Fruit fly (Drosophila melanogaster): ENCODE measurements around the gene CCT6.
A peak's percentile ranks its signal among the peaks of the same experiment; 100 is the strongest.

Gene CCT6

DNA sequence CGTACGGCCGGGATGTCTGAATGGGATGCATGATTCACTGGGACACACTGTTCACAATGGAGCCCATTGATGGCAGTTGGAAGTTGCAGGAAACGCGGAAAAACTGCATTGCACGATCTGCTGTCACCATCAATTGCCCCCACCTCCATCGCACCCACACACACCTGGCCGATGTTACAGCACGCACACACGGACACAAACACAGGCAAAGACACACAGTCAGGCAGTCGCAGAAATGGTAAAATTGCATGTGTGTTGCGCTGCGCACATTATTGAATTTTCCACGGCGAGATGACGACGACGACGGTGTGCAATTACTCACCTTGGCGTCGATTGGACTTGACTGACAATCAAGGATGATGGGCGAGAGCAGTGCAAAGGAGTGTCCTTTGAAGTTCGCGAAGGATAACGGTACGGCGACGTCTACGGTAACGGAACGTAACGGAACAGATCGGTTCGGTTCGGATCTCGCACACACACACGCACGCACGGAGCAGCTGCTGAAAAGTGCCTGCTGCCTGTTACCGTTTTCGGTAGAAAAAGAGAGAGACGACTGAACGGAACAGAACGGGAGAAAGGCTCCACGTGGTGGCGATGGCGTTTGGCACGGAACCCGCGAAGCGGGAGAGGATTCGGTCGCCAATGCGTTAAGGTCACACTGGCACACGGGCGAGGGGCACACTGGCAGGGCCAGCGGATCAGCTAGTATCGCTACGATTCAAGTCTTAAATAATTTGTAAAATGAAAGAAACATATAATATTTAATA is 36.3 kb upstream of the CCT6 start, which contains the start of the genes CG9281 and CG15601 (continued):
- no peak for TF ChIP-seq CG11504 (tag; optimal IDR thresholded peaks at IDR 0.05)
- TF ChIP-seq dati (GFP tag; IDR thresholded peaks at IDR 0.05), result no peak
- TF ChIP-seq CG3407 (GFP tag; optimal IDR thresholded peaks at IDR 0.05), result no peak
- no peak for TF ChIP-seq Drgx (GFP tag; IDR thresholded peaks at IDR 0.05)
- no peak for TF ChIP-seq PHDP (tag; optimal IDR thresholded peaks at IDR 0.05)
- TF ChIP-seq stwl (tag; optimal IDR thresholded peaks at IDR 0.05), result no peak
- TF ChIP-seq ash1 (GFP tag; optimal IDR thresholded peaks at IDR 0.05), result no peak
- no peak for TF ChIP-seq fd102C (GFP tag; optimal IDR thresholded peaks at IDR 0.05)
- no peak for TF ChIP-seq CG31365 (tag; optimal IDR thresholded peaks at IDR 0.05)
- no peak for TF ChIP-seq exex (tag; optimal IDR thresholded peaks at IDR 0.05)
- no peak for TF ChIP-seq GATAe (GFP tag; conservative IDR thresholded peaks at IDR 0.05)
- TF ChIP-seq Jarid2 (GFP tag; optimal IDR thresholded peaks at IDR 0.05), result no peak
- no peak for TF ChIP-seq Ssrp (tag; optimal IDR thresholded peaks at IDR 0.05)
- TF ChIP-seq CG7786 (GFP tag; optimal IDR thresholded peaks at IDR 0.05), result no peak
- TF ChIP-seq Bteb2 (GFP tag; optimal IDR thresholded peaks at IDR 0.05), result no peak
- TF ChIP-seq Antp (GFP tag; optimal IDR thresholded peaks at IDR 0.05), result no peak
- TF ChIP-seq CG30020 (tag; optimal IDR thresholded peaks at IDR 0.05), result peak; percentile 38
- no peak for TF ChIP-seq CG8944 (GFP tag; optimal IDR thresholded peaks at IDR 0.05)
- TF ChIP-seq CrebB (tag; optimal IDR thresholded peaks at IDR 0.05), result no peak
- TF ChIP-seq ERR (GFP tag; optimal IDR thresholded peaks at IDR 0.05), result no peak
- 0 out of 2 replicates have a peak, but pooled peaks have one; percentile 7 for TF ChIP-seq seq (GFP tag; IDR thresholded peaks at IDR 0.05)
- peak; percentile 88 for TF ChIP-seq CG9797 (GFP tag; optimal IDR thresholded peaks at IDR 0.05)
- TF ChIP-seq CG18476 (GFP tag; optimal IDR thresholded peaks at IDR 0.05), result no peak
- no peak for TF ChIP-seq kay (GFP tag; optimal IDR thresholded peaks at IDR 0.05)
- TF ChIP-seq trh (GFP tag; optimal IDR thresholded peaks at IDR 0.05), result no peak
- no peak for TF ChIP-seq CG14965 (GFP tag; optimal IDR thresholded peaks at IDR 0.05; ENCODE audit: borderline replicate concordance)
- no peak for TF ChIP-seq aop (GFP tag; IDR thresholded peaks at IDR 0.05)
- no peak for TF ChIP-seq crc (GFP tag; optimal IDR thresholded peaks at IDR 0.05)
- no peak for TF ChIP-seq jumu (GFP tag; optimal IDR thresholded peaks at IDR 0.05)
- TF ChIP-seq Sox100B (GFP tag; optimal IDR thresholded peaks at IDR 0.05), result no peak
- no peak for TF ChIP-seq CG4282 (GFP tag; optimal IDR thresholded peaks at IDR 0.05)
- TF ChIP-seq CG9437 (GFP tag; optimal IDR thresholded peaks at IDR 0.05), result peak; percentile 66
- no peak for TF ChIP-seq Dek (tag; optimal IDR thresholded peaks at IDR 0.05)
- TF ChIP-seq prd (optimal IDR thresholded peaks at IDR 0.05), result no peak
- TF ChIP-seq prd (GFP tag; IDR thresholded peaks at IDR 0.05), result no peak
- no peak for TF ChIP-seq h (optimal IDR thresholded peaks at IDR 0.05)
- no peak for TF ChIP-seq tin (GFP tag; optimal IDR thresholded peaks at IDR 0.05)
- TF ChIP-seq insv (GFP tag; optimal IDR thresholded peaks at IDR 0.05), result peak in 1 of 2 experiments; percentile 33
- TF ChIP-seq psq (GFP tag; optimal IDR thresholded peaks at IDR 0.05), result no peak
- no peak for TF ChIP-seq phol (tag; optimal IDR thresholded peaks at IDR 0.05)
- TF ChIP-seq tup (GFP tag; optimal IDR thresholded peaks at IDR 0.05), result no peak
- TF ChIP-seq CG12219 (GFP tag; optimal IDR thresholded peaks at IDR 0.05), result no peak
- TF ChIP-seq CG15479 (GFP tag; optimal IDR thresholded peaks at IDR 0.05), result peak; percentile 96
- no peak for TF ChIP-seq HHEX (GFP tag; optimal IDR thresholded peaks at IDR 0.05)
- no peak for TF ChIP-seq CG17568 (GFP tag; optimal IDR thresholded peaks at IDR 0.05)
- no peak for TF ChIP-seq Taf1 (GFP tag; IDR thresholded peaks at IDR 0.05)
- no peak for TF ChIP-seq disco-r (GFP tag; optimal IDR thresholded peaks at IDR 0.05)
- TF ChIP-seq dmrt99B (tag; optimal IDR thresholded peaks at IDR 0.05), result no peak
- TF ChIP-seq sim (GFP tag; IDR thresholded peaks at IDR 0.05), result no peak
- no peak for TF ChIP-seq CG3163 (GFP tag; optimal IDR thresholded peaks at IDR 0.05)
- TF ChIP-seq CG10654 (GFP tag; optimal IDR thresholded peaks at IDR 0.05), result no peak

Measured in whole organism, embryonic.